Fruit fly (Drosophila melanogaster) whole organism, larva: ENCODE results near the gene tzn.

Experiments used
- noc ChIP-seq: fragments of 200-800 bp; sonication (Bioruptor generic); optimal IDR thresholded peaks from 3 replicates; lab custom pipeline; 2019; ENCODE audit warnings: missing biosample characterization, mild to moderate bottlenecking, missing genetic modification characterization, moderate library complexity

The tzn gene

DNA sequence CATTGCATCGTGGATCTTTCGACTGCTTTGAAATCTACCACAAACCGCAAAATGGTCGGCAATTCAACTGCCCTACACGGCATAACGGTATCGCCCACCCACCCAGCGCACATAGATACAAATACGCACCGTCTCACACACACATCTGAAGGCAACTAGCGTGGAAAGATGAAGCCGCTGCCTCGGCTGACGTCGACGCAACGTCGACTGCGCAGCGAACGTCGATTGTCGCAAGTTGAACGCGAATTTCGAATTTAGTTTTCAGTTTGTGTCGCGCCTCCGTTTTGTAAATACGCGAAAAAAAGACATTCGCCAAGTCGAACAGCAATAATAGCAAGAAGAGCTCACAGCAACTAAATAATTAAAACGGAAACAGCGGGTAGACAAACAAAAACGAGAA lies 29.5 kb downstream of the tzn start:
- no peak for TF ChIP-seq noc (tag; lab: Kevin White, UChicago)

DNA sequence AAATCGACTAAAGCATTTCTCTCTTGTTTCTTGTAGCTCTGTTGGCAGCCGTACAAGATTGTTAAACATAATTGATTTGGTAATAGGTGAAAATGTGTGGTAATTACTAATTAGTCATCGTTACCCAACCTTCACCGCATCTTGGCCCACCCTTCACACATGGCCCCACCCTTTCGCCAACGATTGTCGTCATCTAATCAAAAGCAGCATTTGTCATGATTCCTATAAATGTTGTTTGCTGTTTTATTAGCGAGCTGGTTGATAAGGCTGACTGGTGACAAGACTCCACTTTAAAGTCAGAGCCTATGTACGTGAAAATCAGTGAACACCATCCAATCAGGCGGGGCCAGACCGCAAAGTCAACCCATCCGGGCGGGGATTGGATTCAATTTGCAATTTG lies 31.9 kb downstream of the tzn start:
- no peak for TF ChIP-seq noc (tag; lab: Kevin White, UChicago)

DNA sequence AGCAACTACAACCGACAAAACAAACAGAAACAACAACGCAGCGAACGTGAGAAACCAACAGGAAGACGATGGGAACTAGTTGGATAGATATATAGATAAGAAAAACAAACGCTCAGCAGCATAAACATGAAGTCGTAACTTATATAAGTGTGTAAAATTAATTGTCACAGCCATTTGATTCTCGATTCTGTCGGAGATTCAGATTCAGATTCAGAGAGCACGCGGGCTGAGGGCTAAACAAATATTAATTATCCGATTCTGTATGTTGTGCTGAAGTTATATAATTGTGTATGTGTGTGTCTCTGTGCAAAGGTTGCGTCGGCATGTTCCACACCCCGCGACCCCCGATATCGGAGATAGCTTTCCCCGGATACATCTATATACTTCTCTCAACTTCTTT lies 35.7 kb downstream of the tzn start:
- no peak for TF ChIP-seq noc (tag; lab: Kevin White, UChicago)

DNA sequence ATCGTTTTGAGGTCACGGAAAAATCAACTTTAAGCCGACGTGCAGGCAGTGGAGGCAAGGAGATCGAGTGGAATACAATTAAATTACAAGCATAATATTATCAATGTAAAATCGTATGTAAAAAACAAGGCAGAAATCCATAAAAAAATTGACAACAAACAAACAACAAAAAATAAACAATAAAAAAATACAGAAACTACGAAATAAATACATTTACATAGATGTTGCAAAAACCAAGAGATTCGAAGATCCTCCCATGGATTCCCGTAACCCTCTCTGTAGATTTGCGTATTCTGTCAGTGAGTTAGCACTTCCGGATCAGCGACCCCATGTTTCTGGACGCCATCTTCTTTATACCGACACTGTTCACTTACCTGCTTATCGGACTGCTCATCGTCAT lies 37.4 kb downstream of the tzn start, which contains the start of gene CG3288:
Gene CG3288, plus strand, starts transcription at position 301 of the 400 bp plus-strand sequence.
- no peak for TF ChIP-seq noc (tag; lab: Kevin White, UChicago)

DNA sequence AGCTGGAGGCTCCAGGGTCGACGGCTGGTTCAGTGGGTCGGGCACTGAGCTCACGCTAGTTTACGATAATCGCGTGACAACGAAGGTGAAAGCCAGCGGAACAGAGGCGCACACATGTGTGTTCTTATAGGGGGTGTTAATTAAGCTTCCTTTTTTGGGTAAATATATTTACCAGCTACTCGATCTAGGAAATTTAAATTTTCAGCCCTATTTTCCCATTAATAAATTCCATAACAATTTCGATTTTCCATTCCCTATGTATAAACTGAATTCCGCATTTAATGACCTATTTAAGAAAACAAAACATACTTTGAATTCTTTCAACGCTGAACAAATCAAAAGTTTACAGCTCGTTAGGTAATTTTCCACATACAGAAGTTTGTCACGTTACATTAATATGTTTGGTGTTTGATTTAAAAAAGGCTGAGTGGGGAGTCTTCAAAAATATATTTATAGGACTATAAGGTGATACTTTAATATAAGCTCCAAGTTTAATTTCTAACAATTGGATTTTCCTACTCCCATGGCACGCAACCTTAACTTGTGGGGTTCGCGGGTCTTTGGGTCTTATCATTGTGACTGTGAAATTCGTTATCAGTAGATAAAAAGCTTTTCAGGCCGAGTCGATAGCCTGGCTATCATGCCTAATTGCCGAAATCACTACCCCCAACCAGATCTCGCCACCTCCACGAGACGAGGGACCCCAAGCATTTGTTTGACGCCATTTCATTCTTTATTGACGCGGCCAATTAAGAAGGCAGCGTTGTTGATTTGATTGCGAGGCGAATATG lies 38.8 kb downstream of the tzn start, which contains the start of gene CG13255:
Gene CG13255, plus strand, starts transcription at position 449 of the 791 bp plus-strand sequence.
- TF ChIP-seq noc (tag; lab: Kevin White, UChicago) = peak; percentile 85

DNA sequence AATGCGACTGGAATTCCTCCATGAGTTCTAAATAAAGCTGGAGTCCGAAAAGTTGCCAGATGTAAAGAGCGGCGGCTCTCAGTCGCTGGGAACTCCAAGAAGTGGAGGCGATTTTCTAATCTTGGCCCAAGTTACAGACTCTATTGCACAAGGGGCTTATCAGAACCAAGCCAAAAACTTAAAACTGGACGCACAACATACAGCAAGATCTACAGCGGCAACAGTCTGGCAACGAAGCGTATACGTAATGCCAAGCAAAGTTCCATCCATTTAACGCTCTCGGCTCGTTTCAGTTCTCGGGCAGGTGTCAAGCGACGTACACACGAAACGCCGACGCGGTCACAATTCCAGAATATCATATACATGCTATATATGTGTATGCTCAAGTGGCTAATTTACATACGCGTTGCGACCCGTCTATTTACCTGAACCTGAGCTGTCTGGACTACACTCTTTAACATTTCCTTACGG lies 39.4 kb downstream of the tzn start:
- TF ChIP-seq noc (tag; lab: Kevin White, UChicago) = peak; percentile 2

DNA sequence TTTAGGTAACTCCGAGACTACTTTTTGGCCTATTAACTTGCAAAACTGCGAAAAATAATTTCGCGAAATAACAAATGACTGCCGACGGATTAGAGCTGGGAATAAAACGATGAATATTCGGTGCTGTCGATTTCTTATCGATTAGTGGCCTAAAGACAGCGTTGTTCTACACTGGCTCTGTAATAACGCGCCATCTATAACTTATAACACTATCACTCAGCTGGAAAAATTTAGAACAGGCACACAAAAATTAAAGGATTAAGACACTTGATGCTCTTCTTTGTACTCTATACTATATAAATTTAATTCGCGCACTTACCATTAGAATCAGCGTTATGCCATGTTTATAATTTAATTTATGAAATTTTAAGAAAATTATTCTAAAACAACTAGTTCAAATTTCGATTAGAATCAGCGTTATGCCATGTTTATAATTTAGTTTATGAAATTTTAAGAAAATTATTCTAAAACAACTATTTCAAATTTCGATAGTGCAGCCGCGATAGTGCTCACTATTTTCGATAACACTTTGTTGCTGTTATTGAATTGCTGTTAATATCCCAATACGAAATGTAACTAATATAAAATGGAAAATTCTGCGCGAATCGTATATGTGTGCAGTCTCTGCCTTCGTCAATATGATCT lies 43.1 kb downstream of the tzn start, which contains the start of the genes CSN3 and CG11456:
Gene CSN3, minus strand, starts transcription at position 112 of the 645 bp plus-strand sequence.
Gene CG11456, plus strand, starts transcription at position 523 of the 645 bp plus-strand sequence.
- TF ChIP-seq noc (tag; lab: Kevin White, UChicago) = no peak

DNA sequence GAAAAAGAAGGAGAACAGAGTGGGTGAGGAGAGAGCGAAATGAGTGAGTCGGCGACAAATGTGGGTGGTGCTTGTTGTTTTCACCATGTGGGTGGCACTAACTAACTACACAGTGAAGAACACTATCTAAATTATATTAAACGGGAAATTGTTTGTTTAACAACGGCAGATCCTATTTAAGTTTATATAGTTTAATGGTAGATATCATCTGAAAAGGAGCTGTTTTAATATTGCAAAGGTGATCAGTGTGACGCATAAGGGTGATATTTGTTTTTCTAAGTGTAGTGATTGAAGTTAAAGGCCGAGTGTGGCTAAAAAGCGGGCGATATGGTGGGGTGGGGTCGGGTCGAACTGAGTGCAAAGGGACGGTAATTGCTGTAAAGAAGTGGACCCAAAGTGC lies 50.1 kb downstream of the tzn start:
- no peak for TF ChIP-seq noc (tag; lab: Kevin White, UChicago)
